Fruit fly (Drosophila melanogaster): ENCODE results near the gene B4.

Gene B4

dm6 chr2L:13512182-13513032 is 36.7 kb downstream of the B4 start (continued):
- TF ChIP-seq Dip3 (GFP tag; optimal IDR thresholded peaks at IDR 0.05) (peak; percentile 22), CG4854 (GFP tag; optimal IDR thresholded peaks at IDR 0.05) (peak; percentile 21), NK7.1 (GFP tag; optimal IDR thresholded peaks at IDR 0.05) (no peak), CG2202 (tag; optimal IDR thresholded peaks at IDR 0.05) (no peak), CG9437 (GFP tag; optimal IDR thresholded peaks at IDR 0.05) (peak; percentile 45), Ptx1 (GFP tag; IDR thresholded peaks at IDR 0.05) (peak; percentile 61; the same call in 1 of the 2 replicates), fd102C (GFP tag; optimal IDR thresholded peaks at IDR 0.05) (no peak), zen2 (GFP tag; IDR thresholded peaks at IDR 0.05; ENCODE audit: partially characterized antibody) (0 out of 3 replicates have a peak, but pooled peaks have one; percentile 6), CkIIα-i1 (GFP tag; IDR thresholded peaks at IDR 0.05) (no peak), stc (GFP tag; IDR thresholded peaks at IDR 0.05) (no peak), sqz (GFP tag; optimal IDR thresholded peaks at IDR 0.05) (no peak), nmo (GFP tag; optimal IDR thresholded peaks at IDR 0.05) (peak; percentile 31), CG32532 (GFP tag; IDR thresholded peaks at IDR 0.05) (peak; percentile 37; the same call in 1 of the 2 replicates), aop (GFP tag; IDR thresholded peaks at IDR 0.05) (no peak), dati (GFP tag; IDR thresholded peaks at IDR 0.05) (no peak), bab2 (GFP tag; optimal IDR thresholded peaks at IDR 0.05) (peak; percentile 12), D19B (GFP tag; optimal IDR thresholded peaks at IDR 0.05) (no peak), dmrt99B (tag; optimal IDR thresholded peaks at IDR 0.05) (peak; percentile 49), Camta (GFP tag; optimal IDR thresholded peaks at IDR 0.05) (no peak), ftz-f1 (GFP tag; optimal IDR thresholded peaks at IDR 0.05) (no peak), ash1 (GFP tag; optimal IDR thresholded peaks at IDR 0.05) (no peak), Lhr (GFP tag; optimal IDR thresholded peaks at IDR 0.05) (no peak), ssp (GFP tag; IDR thresholded peaks at IDR 0.05) (no peak), CG12104 (GFP tag; optimal IDR thresholded peaks at IDR 0.05) (no peak), CG31441 (GFP tag; IDR thresholded peaks at IDR 0.05) (peak; percentile 39; the same call in 1 of the 2 replicates), Gug (GFP tag; IDR thresholded peaks at IDR 0.05) (peak; percentile 16; the same call in 2 of the 4 replicates), usp (GFP tag; optimal IDR thresholded peaks at IDR 0.05) (no peak), TFAM (GFP tag; optimal IDR thresholded peaks at IDR 0.05) (no peak), CG6791 (GFP tag; IDR thresholded peaks at IDR 0.05; ENCODE audit: partially characterized antibody) (no peak), CG30431 (GFP tag; optimal IDR thresholded peaks at IDR 0.05) (no peak), CG9727 (GFP tag; optimal IDR thresholded peaks at IDR 0.05) (peak; percentile 56), CG12659 (GFP tag; optimal IDR thresholded peaks at IDR 0.05) (peak; percentile 40)

- TF ChIP-seq stwl (tag; optimal IDR thresholded peaks at IDR 0.05) (no peak), crol (GFP tag; IDR thresholded peaks at IDR 0.05) (peak; percentile 63; the same call in 1 of the 2 replicates), CG18619 (GFP tag; optimal IDR thresholded peaks at IDR 0.05) (no peak), Med (GFP tag) (peak; percentile 82), CG12299 (tag; optimal IDR thresholded peaks at IDR 0.05) (no peak), CG34376 (GFP tag; optimal IDR thresholded peaks at IDR 0.05) (no peak), nerfin-1 (tag; optimal IDR thresholded peaks at IDR 0.05) (peak; percentile 68), eve (GFP tag; optimal IDR thresholded peaks at IDR 0.05) (peak in 1 of 2 experiments; percentile 14), chinmo (GFP tag; IDR thresholded peaks at IDR 0.05; ENCODE audit: partially characterized antibody) (peak; percentile 72; the same call in 1 of the 4 replicates), D19A (tag; optimal IDR thresholded peaks at IDR 0.05) (peak; percentile 19), cwo (GFP tag; optimal IDR thresholded peaks at IDR 0.05) (peak; percentile 55), mirr (GFP tag; optimal IDR thresholded peaks at IDR 0.05) (peak; percentile 87), sens (GFP tag) (peak; percentile 58), D19B (GFP tag; optimal IDR thresholded peaks at IDR 0.05) (no peak), grn (GFP tag; optimal IDR thresholded peaks at IDR 0.05) (peak; percentile 92), Gug (GFP tag; IDR thresholded peaks at IDR 0.05) (no peak), CG8281 (tag; optimal IDR thresholded peaks at IDR 0.05) (no peak)
These were observed 38.0 kb downstream of the B4 start for dm6 chr2L:13510870-13511867.

Measured in whole organism, embryonic.